Worm (Caenorhabditis elegans): ENCODE data around the gene gba-1.

DNA sequence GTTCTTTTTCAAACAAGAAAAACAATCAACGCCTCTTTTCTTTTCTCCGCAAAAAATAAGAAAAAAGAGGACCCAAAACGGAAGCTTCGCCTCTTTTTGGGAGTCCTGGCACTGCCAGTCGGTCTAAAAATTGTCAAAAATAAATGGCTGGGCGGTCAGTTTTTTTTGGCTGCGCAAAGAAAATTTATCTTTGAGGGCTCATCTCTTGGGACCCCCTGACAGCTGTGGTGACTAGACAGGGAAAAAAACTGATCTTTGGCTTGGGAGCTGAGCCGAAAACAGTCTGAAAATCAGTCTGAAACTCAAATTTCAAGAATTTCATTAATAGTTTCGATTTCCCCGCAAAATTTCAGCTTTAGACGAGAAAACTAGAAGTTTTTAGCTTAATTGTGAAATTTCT is 14.0 kb downstream of the gba-1 start:
- no peak for TF ChIP-seq nhr-43 (tag; optimal IDR thresholded peaks at IDR 0.05; ENCODE audit: poor library complexity, severe bottlenecking)
- no peak for TF ChIP-seq tbx-2 (tag; optimal IDR thresholded peaks at IDR 0.05)
- no peak for TF ChIP-seq ztf-11 (tag; optimal IDR thresholded peaks at IDR 0.05)
